Worm (Caenorhabditis elegans) whole organism, L4/young adult: ENCODE measurements around the gene wee-1.1.

Experiments used
- W03F9.2 ChIP-seq: fragments of 150-350 bp; optimal IDR thresholded peaks from 2 replicates; lab custom pipeline; 2014; ENCODE audit warnings: missing biosample characterization, missing genetic modification characterization
- dao-5 ChIP-seq: sonication (generic microtip); optimal IDR thresholded peaks from 2 replicates; lab custom pipeline; 2016; ENCODE audit warnings: missing genotype, missing genetic modification characterization, moderate library complexity, missing compliant biosample characterization
- him-1 ChIP-seq: sonication (generic microtip); optimal IDR thresholded peaks from 2 replicates; lab custom pipeline; 2016; ENCODE audit warnings: missing genotype, missing genetic modification reagents, missing genetic modification characterization, missing compliant biosample characterization

The wee-1.1 gene

DNA sequence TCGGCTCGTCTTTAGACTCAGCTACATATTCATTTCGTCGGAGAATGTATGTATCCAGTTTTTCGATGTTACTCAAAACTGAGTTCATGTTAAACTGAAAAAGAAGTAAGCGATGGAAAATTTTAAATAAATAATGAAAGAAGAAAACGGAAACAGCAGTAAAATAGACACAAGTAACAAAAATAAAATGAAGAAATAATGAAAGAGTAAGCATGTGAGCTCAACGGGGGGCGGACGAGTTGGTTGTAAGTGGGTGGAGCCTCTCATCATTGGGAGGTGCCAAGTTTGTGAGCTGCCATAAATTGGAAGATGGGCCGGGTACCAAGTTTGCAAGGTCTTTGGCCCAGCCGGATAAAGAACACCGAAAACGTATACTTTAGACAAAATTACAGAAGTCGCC is at the start of gene wee-1.1:
TSS of gene wee-1.1 (minus strand) at position 101 of the 400 bp plus-strand sequence.
- TF ChIP-seq dao-5 (tag; lab: Kevin White, UChicago) (no peak), him-1 (tag; lab: Kevin White, UChicago) (no peak), W03F9.2 (tag; lab: Kevin White, UChicago) (no peak)

ce11 chrII:9625930-9626329 is 42.6 kb upstream of the wee-1.1 start:
- TF ChIP-seq him-1 (tag; lab: Kevin White, UChicago) = no peak
- no peak for TF ChIP-seq W03F9.2 (tag; lab: Kevin White, UChicago)
- no peak for TF ChIP-seq dao-5 (tag; lab: Kevin White, UChicago)

DNA sequence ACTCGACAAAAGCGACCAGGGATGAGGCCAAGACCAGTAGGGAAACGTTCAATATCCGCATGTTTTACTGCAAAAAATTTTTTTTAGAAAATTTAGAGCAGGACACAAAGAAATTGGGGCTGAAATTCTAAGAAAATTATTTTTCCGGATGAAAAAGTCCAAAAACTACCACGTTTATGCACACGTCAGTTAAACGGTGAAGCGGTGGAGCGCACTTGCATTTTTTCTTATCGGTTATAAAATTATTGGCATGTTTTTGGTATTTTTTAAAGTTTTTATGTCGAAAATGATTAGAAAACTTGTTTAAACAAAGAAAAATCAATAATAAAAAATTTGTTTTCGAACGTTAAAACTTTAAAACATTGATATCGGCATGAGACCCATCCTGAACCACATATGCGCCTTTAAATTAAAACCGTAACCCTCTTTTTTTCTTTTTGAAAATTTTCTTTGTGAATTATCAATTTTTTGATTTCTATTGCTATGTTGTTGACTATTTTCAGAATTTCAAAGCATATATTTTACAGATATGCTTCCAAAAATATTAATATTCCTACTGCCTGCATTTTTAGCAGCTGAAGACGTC is 40.8 kb upstream of the wee-1.1 start, which contains the start of the genes dnj-20 and ZK1307.8:
TSS of gene dnj-20 (minus strand) at position 67 of the 586 bp plus-strand sequence.
TSS of gene ZK1307.8 (plus strand) at position 504 of the 586 bp plus-strand sequence.
- peak; percentile 35 for TF ChIP-seq W03F9.2 (tag; lab: Kevin White, UChicago)
- TF ChIP-seq dao-5 (tag; lab: Kevin White, UChicago) = no peak

ce11 chrII:9621913-9622348 is 38.6 kb upstream of the wee-1.1 start:
- peak; percentile 14 for TF ChIP-seq W03F9.2 (tag; lab: Kevin White, UChicago)
- TF ChIP-seq dao-5 (tag; lab: Kevin White, UChicago) = no peak

DNA sequence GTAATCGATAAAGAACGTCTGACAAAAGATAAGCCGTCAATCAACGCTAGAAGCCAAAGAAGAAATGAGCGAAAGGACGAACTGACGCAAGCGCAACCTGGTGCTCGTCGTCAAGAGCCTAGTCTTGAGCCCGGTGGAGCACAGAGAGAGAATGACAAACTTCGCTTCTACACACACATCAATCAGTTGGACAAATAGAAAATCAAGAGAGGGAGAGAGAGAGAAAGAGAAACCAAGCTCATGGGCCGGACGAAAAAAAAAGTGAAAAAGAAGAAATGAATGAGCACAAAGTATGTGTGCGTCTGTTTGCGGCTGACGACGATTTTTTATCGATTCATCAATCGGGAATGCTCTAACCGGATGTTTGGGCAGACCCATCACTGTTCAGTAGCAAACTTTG is 37.8 kb upstream of the wee-1.1 start:
- TF ChIP-seq dao-5 (tag; lab: Kevin White, UChicago) (no peak), him-1 (tag; lab: Kevin White, UChicago) (no peak), W03F9.2 (tag; lab: Kevin White, UChicago) (no peak)

DNA sequence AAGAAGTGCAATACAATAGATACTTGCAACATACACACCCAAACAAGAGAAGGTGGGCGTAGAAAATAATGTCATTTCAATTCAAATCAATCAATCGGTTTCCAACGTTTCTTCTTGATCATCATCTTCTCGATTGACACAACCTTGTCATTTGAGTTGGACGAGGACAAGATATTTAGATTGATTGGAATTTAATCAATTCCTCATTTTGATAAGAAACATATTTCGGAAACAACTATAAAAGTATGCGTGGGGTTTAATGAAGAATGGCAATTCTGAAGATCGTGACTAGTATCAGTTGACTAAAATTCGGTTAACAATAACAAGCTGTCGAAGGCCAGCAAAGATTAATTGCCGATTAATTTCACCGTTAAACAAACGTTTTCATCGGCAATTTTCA is 37.3 kb upstream of the wee-1.1 start:
- no peak for TF ChIP-seq him-1 (tag; lab: Kevin White, UChicago)
- no peak for TF ChIP-seq W03F9.2 (tag; lab: Kevin White, UChicago)
- TF ChIP-seq dao-5 (tag; lab: Kevin White, UChicago) = no peak

- TF ChIP-seq dao-5 (tag; lab: Kevin White, UChicago) = no peak
- TF ChIP-seq W03F9.2 (tag; lab: Kevin White, UChicago) = no peak
- TF ChIP-seq him-1 (tag; lab: Kevin White, UChicago) = no peak
These were observed 36.7 kb upstream of the wee-1.1 start for ce11 chrII:9619995-9620535.

DNA sequence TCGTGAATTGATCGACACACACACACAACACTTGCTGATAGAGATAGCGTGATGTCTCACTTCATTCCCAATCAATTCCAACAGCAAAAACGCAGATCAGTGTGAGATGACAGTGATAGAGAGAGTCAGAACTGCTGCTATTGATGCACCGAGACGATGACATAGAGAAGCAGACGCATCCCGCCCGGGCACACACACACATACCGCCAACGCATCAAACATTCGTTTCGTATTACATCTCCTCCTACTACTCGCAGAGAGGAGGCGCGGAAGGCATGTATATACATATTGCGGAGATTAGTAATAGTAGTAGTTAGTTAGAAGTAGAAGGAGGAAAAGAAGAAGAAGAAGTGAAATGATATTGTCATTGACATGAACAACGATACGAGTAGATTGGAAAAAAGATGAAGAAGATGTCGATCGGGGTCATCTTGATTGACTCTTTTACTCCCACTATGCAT is 36.1 kb upstream of the wee-1.1 start:
- no peak for TF ChIP-seq dao-5 (tag; lab: Kevin White, UChicago)

DNA sequence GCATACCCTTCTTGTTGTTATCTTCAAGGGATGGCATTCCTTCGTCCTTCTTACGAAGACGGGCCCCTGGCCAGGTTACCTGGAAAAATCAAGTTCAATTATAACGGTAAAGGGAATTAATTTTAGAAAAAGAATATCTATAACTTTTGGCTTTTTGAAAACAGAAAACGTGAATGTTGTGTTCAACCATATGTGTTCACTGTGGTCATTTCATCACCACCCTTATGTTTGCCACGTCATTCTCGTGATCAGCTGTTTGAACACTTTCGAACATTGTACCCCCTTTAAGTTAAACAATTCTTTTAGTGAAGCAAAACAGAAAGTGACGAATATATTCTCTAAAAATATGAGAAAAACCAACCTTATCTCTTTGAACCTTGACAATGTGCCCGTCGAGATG is 35.4 kb upstream of the wee-1.1 start:
- TF ChIP-seq him-1 (tag; lab: Kevin White, UChicago) (no peak), W03F9.2 (tag; lab: Kevin White, UChicago) (no peak), dao-5 (tag; lab: Kevin White, UChicago) (no peak)

DNA sequence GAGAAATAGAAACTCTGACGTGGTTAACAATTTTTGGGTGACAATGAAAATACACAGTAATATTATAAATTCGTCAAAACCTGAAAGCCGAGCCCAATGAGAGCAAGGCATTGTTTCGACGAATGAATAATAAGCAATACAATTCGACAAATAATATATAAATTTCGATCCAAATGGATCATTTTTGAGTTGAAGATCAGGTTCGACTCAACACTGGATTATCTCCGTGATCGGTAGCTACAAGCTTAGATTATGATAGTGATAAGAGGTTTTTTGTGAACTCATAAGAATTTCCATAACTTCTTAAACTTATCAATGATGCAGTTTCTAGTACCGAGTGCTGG is 34.5 kb upstream of the wee-1.1 start:
- TF ChIP-seq W03F9.2 (tag; lab: Kevin White, UChicago) (no peak), dao-5 (tag; lab: Kevin White, UChicago) (no peak), him-1 (tag; lab: Kevin White, UChicago) (no peak)

DNA sequence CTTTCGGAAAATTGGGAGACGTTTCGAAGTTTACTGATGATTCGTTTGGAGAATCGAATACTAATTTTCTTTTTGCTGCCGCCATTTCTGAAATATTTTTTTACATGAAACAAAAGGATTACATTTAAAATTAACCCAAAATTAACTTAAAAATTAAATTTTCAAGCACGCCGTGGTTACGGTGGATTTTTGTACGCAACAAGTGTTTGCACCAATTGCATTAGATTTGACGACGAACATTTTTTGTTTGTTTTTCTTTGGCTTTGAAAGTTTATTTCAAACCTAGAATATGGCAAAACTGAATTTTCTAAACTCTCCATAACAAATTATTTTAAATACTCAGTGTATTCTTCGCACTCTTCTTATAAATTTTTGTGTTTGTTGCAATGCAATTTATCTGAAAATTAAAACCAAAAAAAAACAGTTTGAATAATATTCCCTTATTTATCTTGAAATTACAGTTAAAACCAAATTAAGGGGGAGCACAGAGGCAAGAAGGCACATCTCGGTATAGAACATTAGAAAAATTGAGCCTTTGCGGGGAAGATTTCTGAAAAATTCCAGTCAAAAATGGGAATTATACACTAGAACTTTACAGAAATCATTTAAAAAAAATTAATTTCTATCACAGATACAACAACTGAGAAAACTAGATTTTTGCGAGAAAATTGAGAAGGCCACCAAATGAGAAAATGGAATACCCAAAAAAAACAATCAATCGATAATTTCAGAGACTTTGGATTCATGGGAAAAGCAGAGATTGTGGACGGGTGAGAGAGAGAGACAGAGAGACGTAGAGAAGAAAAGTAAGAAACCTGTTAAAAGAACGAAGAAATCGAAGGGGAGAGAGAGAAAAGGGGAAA is 33.9 kb upstream of the wee-1.1 start, which contains the start of gene hal-3:
TSS of gene hal-3 (minus strand) at position 87 of the 863 bp plus-strand sequence.
- peak; percentile 16 for TF ChIP-seq W03F9.2 (tag; lab: Kevin White, UChicago)
- no peak for TF ChIP-seq him-1 (tag; lab: Kevin White, UChicago)

ce11 chrII:9614728-9615127 is 31.4 kb upstream of the wee-1.1 start, which contains the start of gene hlh-6:
Gene hlh-6 (minus strand): TSS chrII:9614828.
- TF ChIP-seq W03F9.2 (tag; lab: Kevin White, UChicago) (no peak), him-1 (tag; lab: Kevin White, UChicago) (no peak), dao-5 (tag; lab: Kevin White, UChicago) (no peak)

DNA sequence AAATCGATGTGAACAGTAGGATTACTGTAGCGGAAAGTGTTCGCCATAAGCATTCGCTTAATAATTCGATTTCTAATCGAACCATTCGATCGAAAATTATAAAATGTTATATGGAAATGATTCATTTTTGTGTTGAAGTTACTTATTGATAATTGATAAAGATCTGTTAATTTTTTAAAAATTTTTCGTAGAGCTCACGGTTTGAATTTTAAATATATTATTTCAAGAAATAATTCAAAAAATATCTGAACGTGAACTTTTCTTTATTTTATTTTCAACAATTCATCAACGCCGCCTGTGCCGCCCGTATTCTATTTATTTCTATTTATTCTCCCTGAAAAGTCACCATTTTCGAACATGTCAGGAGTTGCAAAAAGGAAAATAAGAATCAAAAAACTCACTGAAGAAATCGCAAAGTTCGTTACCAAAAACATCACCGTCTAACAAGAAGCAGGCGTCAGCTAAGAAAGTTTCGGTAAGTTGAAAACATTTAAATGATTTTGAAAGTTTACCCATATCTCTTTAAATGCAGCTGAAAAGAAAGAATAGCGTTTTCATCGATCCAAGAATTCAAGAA is 28.1 kb upstream of the wee-1.1 start, which contains the start of the genes T15H9.5 and T15H9.4:
TSS of gene T15H9.5 (minus strand) at position 101 of the 577 bp plus-strand sequence.
TSS of gene T15H9.4 (plus strand) at position 527 of the 577 bp plus-strand sequence.
- TF ChIP-seq dao-5 (tag; lab: Kevin White, UChicago) (no peak), him-1 (tag; lab: Kevin White, UChicago) (no peak)
